Worm (Caenorhabditis elegans): Measurements from ENCODE around the gene mab-7.

DNA sequence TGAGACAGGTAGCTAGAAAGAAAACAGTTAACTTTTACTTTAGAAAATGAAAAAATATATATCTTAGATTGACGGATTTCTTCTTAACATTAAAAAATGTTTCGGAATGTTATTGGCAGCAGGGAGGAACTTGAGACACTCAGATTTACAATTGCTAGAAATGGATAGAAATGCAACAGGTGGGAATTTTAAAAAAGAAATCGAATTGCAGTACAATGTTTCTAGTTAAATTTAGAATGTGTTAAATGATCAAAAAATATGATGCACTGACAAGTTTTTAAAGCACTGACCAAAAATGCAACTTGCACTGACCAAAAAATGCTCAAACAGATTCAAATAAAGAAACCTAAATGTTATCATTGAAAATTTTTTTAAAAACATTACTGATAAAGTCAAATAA is 28.3 kb upstream of the mab-7 start:
- TF ChIP-seq lir-1 (GFP tag; conservative IDR thresholded peaks at IDR 0.05) (no peak), ama-1 (optimal IDR thresholded peaks at IDR 0.05) (no peak), ama-1 (GFP tag; optimal IDR thresholded peaks at IDR 0.05) (no peak), ZK185.1 (tag; optimal IDR thresholded peaks at IDR 0.05; ENCODE audit: poor library complexity, severe bottlenecking) (no peak), akir-1 (GFP tag; optimal IDR thresholded peaks at IDR 0.05) (no peak), unc-62 (GFP tag; optimal IDR thresholded peaks at IDR 0.05) (no peak), snpc-4 (GFP tag; optimal IDR thresholded peaks at IDR 0.05) (no peak), snpc-4 (tag; optimal IDR thresholded peaks at IDR 0.05) (no peak), ztf-28 (GFP tag; IDR thresholded peaks at IDR 0.05) (no peak), aptf-3 (GFP tag; IDR thresholded peaks at IDR 0.05) (no peak), zfh-2 (GFP tag; conservative IDR thresholded peaks at IDR 0.05) (no peak), lin-54 (GFP tag; optimal IDR thresholded peaks at IDR 0.05) (no peak), Y53G8AR.9 (GFP tag; conservative IDR thresholded peaks at IDR 0.05) (no peak), pbrm-1 (GFP tag; IDR thresholded peaks at IDR 0.05) (no peak), mxl-1 (tag; optimal IDR thresholded peaks at IDR 0.05) (no peak), dpl-1 (GFP tag; optimal IDR thresholded peaks at IDR 0.05) (no peak)
